Worm (Caenorhabditis elegans): ENCODE measurements around the gene irld-1.

DNA sequence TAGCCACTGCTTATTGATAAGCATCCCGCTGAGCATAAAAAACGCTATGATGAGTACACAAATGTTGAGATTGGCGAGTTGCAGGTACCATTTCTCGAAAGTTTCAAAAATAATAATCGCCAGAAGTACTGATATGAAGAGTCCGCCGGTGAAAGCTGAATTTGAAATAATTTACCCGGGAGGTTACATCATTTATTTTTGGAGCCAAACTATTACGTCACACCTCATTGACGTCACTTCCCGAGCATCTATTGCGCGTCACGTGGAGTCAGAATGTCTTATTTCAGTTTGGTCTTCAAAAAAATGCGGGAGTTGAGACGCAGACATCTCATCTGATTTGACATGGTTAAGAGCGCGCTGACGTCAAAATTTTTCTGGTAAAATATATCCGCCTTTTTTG lies 5.7 kb upstream of the irld-1 start:
- no peak for TF ChIP-seq ceh-79 (tag; optimal IDR thresholded peaks at IDR 0.05)
- no peak for TF ChIP-seq ama-1 (optimal IDR thresholded peaks at IDR 0.05)
- TF ChIP-seq ama-1 (GFP tag; optimal IDR thresholded peaks at IDR 0.05) = no peak
- TF ChIP-seq rcor-1 (GFP tag; IDR thresholded peaks at IDR 0.05) = no peak
- no peak for TF ChIP-seq lin-35 (GFP tag; optimal IDR thresholded peaks at IDR 0.05)
- TF ChIP-seq D2030.7 (GFP tag; IDR thresholded peaks at IDR 0.05) = no peak
- no peak for TF ChIP-seq attf-3 (GFP tag; conservative IDR thresholded peaks at IDR 0.05)
- no peak for TF ChIP-seq madf-6 (GFP tag; IDR thresholded peaks at IDR 0.05)
- TF ChIP-seq nhr-80 (tag; optimal IDR thresholded peaks at IDR 0.05) = no peak
- TF ChIP-seq efl-1 (GFP tag; optimal IDR thresholded peaks at IDR 0.05) = no peak
- no peak for TF ChIP-seq unc-62 (GFP tag; optimal IDR thresholded peaks at IDR 0.05)
- TF ChIP-seq C17E4.6 (GFP tag; IDR thresholded peaks at IDR 0.05) = no peak
- no peak for TF ChIP-seq attf-6 (GFP tag; IDR thresholded peaks at IDR 0.05)
- no peak for TF ChIP-seq lin-26 (GFP tag; IDR thresholded peaks at IDR 0.05)

Data from whole organism, young adult.